Fruit fly (Drosophila melanogaster): Measurements from ENCODE around the gene CG31523.
A peak's percentile ranks its signal among the peaks of the same experiment; 100 is the strongest.

CG31523 gene

dm6 chr3R:4479038-4479988, at the start of gene CG31523:
Gene CG31523 (minus strand): TSS chr3R:4479207.
- TF ChIP-seq CTCF (optimal IDR thresholded peaks at IDR 0.05): peak in 1 of 2 experiments; percentile 28
- no peak for TF ChIP-seq CG8478 (optimal IDR thresholded peaks at IDR 0.05)

- TF ChIP-seq CTCF (optimal IDR thresholded peaks at IDR 0.05) (no peak), CG8478 (optimal IDR thresholded peaks at IDR 0.05) (no peak)
Observed at dm6 chr3R:4524144-4524784, 45.3 kb upstream of the CG31523 start.

- TF ChIP-seq CG8478 (optimal IDR thresholded peaks at IDR 0.05): no peak
- no peak for TF ChIP-seq CTCF (optimal IDR thresholded peaks at IDR 0.05)
Observed at dm6 chr3R:4506265-4506664, 27.3 kb upstream of the CG31523 start, which contains the start of gene CG34425. Gene CG34425 (minus strand): TSS chr3R:4506365.

- TF ChIP-seq CG8478 (optimal IDR thresholded peaks at IDR 0.05) (no peak), CTCF (optimal IDR thresholded peaks at IDR 0.05) (no peak)
Observed at dm6 chr3R:4484999-4485398, 6.0 kb upstream of the CG31523 start, which contains the start of gene Fip1. Gene Fip1 (plus strand): TSS chr3R:4485008.

- TF ChIP-seq CG8478 (optimal IDR thresholded peaks at IDR 0.05): no peak
- TF ChIP-seq CTCF (optimal IDR thresholded peaks at IDR 0.05): no peak
Observed at dm6 chr3R:4480512-4480911, 1.5 kb upstream of the CG31523 start, which contains the start of gene sac. Gene sac (plus strand): TSS chr3R:4480812.

- TF ChIP-seq CTCF (optimal IDR thresholded peaks at IDR 0.05) (no peak), CG8478 (optimal IDR thresholded peaks at IDR 0.05) (no peak)
Observed at dm6 chr3R:4478220-4479037, 578 bp downstream of the CG31523 start.

- TF ChIP-seq CTCF (optimal IDR thresholded peaks at IDR 0.05) (no peak), CG8478 (optimal IDR thresholded peaks at IDR 0.05) (no peak)
Observed at dm6 chr3R:4476004-4476403, 3.0 kb downstream of the CG31523 start.

- TF ChIP-seq CG8478 (optimal IDR thresholded peaks at IDR 0.05): no peak
- no peak for TF ChIP-seq CTCF (optimal IDR thresholded peaks at IDR 0.05)
Observed at dm6 chr3R:4475378-4475777, 3.6 kb downstream of the CG31523 start.

- TF ChIP-seq CTCF (optimal IDR thresholded peaks at IDR 0.05) (no peak), CG8478 (optimal IDR thresholded peaks at IDR 0.05) (no peak)
Observed at dm6 chr3R:4472694-4472975, 6.4 kb downstream of the CG31523 start.

- TF ChIP-seq CG8478 (optimal IDR thresholded peaks at IDR 0.05) (no peak), CTCF (optimal IDR thresholded peaks at IDR 0.05) (no peak)
Observed at dm6 chr3R:4471846-4472693, 6.9 kb downstream of the CG31523 start.

dm6 chr3R:4471047-4471751, 7.8 kb downstream of the CG31523 start:
- TF ChIP-seq CTCF (optimal IDR thresholded peaks at IDR 0.05): no peak
- no peak for TF ChIP-seq CG8478 (optimal IDR thresholded peaks at IDR 0.05)

- no peak for TF ChIP-seq CTCF (optimal IDR thresholded peaks at IDR 0.05)
- no peak for TF ChIP-seq CG8478 (optimal IDR thresholded peaks at IDR 0.05)
Observed at dm6 chr3R:4470695-4471046, 8.3 kb downstream of the CG31523 start.

dm6 chr3R:4468926-4469325, 10.1 kb downstream of the CG31523 start:
- TF ChIP-seq CG8478 (optimal IDR thresholded peaks at IDR 0.05) (no peak), CTCF (optimal IDR thresholded peaks at IDR 0.05) (no peak)

dm6 chr3R:4466894-4467293, 12.1 kb downstream of the CG31523 start:
- no peak for TF ChIP-seq CTCF (optimal IDR thresholded peaks at IDR 0.05)
